Fruit fly (Drosophila melanogaster): ENCODE data around the gene CG5439.

CG5439 gene

dm6 chr2L:13146254-13146653 lies 30.7 kb upstream of the CG5439 start:
- TF ChIP-seq cic (GFP tag; optimal IDR thresholded peaks at IDR 0.05) (no peak), CG7045 (GFP tag; optimal IDR thresholded peaks at IDR 0.05) (no peak), pad (GFP tag; optimal IDR thresholded peaks at IDR 0.05) (no peak), ovo (GFP tag; optimal IDR thresholded peaks at IDR 0.05) (no peak), Clk (GFP tag; optimal IDR thresholded peaks at IDR 0.05) (no peak), CG14711 (tag; optimal IDR thresholded peaks at IDR 0.05) (no peak), Crg-1 (GFP tag; optimal IDR thresholded peaks at IDR 0.05) (no peak), tj (GFP tag; optimal IDR thresholded peaks at IDR 0.05) (no peak)

- TF ChIP-seq Clk (GFP tag; optimal IDR thresholded peaks at IDR 0.05) = no peak
- no peak for TF ChIP-seq CG7045 (GFP tag; optimal IDR thresholded peaks at IDR 0.05)
- no peak for TF ChIP-seq CG1620 (GFP tag; optimal IDR thresholded peaks at IDR 0.05)
- no peak for TF ChIP-seq bab1 (GFP tag; optimal IDR thresholded peaks at IDR 0.05)
- no peak for TF ChIP-seq CG5204 (GFP tag; optimal IDR thresholded peaks at IDR 0.05)
- TF ChIP-seq kay (GFP tag; ENCODE audit: borderline replicate concordance) = no peak
- TF ChIP-seq cic (GFP tag; optimal IDR thresholded peaks at IDR 0.05) = no peak
- no peak for TF ChIP-seq Hr96 (GFP tag; optimal IDR thresholded peaks at IDR 0.05)
- no peak for TF ChIP-seq pad (GFP tag; optimal IDR thresholded peaks at IDR 0.05)
- TF ChIP-seq Mnt (GFP tag; optimal IDR thresholded peaks at IDR 0.05) = no peak
- TF ChIP-seq CG12768 (GFP tag; optimal IDR thresholded peaks at IDR 0.05) = no peak
- TF ChIP-seq CG7101 (tag; optimal IDR thresholded peaks at IDR 0.05) = no peak
- TF ChIP-seq CG11617 (GFP tag; optimal IDR thresholded peaks at IDR 0.05) = no peak
- no peak for TF ChIP-seq CG33017 (tag; optimal IDR thresholded peaks at IDR 0.05)
These were observed 22.6 kb upstream of the CG5439 start for dm6 chr2L:13154313-13154712.

- TF ChIP-seq CG33017 (tag; optimal IDR thresholded peaks at IDR 0.05) = peak; percentile 87
- TF ChIP-seq Hr96 (GFP tag; optimal IDR thresholded peaks at IDR 0.05) = no peak
- TF ChIP-seq cnc (optimal IDR thresholded peaks at IDR 0.05) = no peak
- no peak for TF ChIP-seq ovo (GFP tag; optimal IDR thresholded peaks at IDR 0.05)
- peak; percentile 57 for TF ChIP-seq CG12768 (GFP tag; optimal IDR thresholded peaks at IDR 0.05)
- peak; percentile 20 for TF ChIP-seq tj (GFP tag; optimal IDR thresholded peaks at IDR 0.05)
- TF ChIP-seq CG14711 (tag; optimal IDR thresholded peaks at IDR 0.05) = peak; percentile 56
- peak; percentile 77 for TF ChIP-seq CG7045 (GFP tag; optimal IDR thresholded peaks at IDR 0.05)
- peak; percentile 11 for TF ChIP-seq pad (GFP tag; optimal IDR thresholded peaks at IDR 0.05)
- TF ChIP-seq Crg-1 (GFP tag; optimal IDR thresholded peaks at IDR 0.05) = no peak
- TF ChIP-seq CG7101 (tag; optimal IDR thresholded peaks at IDR 0.05) = peak; percentile 63
- TF ChIP-seq Clk (GFP tag; optimal IDR thresholded peaks at IDR 0.05) = peak; percentile 18
- no peak for TF ChIP-seq CG5204 (GFP tag; optimal IDR thresholded peaks at IDR 0.05)
- no peak for TF ChIP-seq toe (GFP tag; optimal IDR thresholded peaks at IDR 0.05)
- peak; percentile 71 for TF ChIP-seq kay (GFP tag; ENCODE audit: borderline replicate concordance)
- TF ChIP-seq CG11617 (GFP tag; optimal IDR thresholded peaks at IDR 0.05) = peak; percentile 49
- TF ChIP-seq cic (GFP tag; optimal IDR thresholded peaks at IDR 0.05) = peak; percentile 11
- no peak for TF ChIP-seq Mnt (GFP tag; optimal IDR thresholded peaks at IDR 0.05)
- no peak for TF ChIP-seq CG1620 (GFP tag; optimal IDR thresholded peaks at IDR 0.05)
These were observed 20.6 kb upstream of the CG5439 start for dm6 chr2L:13156349-13156748.

dm6 chr2L:13157903-13158302 lies 19.0 kb upstream of the CG5439 start:
- TF ChIP-seq CG7101 (tag; optimal IDR thresholded peaks at IDR 0.05) = peak; percentile 19
- TF ChIP-seq CG11617 (GFP tag; optimal IDR thresholded peaks at IDR 0.05) = peak; percentile 32
- no peak for TF ChIP-seq CG5204 (GFP tag; optimal IDR thresholded peaks at IDR 0.05)
- TF ChIP-seq toe (GFP tag; optimal IDR thresholded peaks at IDR 0.05) = peak; percentile 33
- TF ChIP-seq CG14711 (tag; optimal IDR thresholded peaks at IDR 0.05) = no peak
- peak; percentile 4 for TF ChIP-seq CG12768 (GFP tag; optimal IDR thresholded peaks at IDR 0.05)
- TF ChIP-seq cnc (optimal IDR thresholded peaks at IDR 0.05) = no peak
- peak; percentile 60 for TF ChIP-seq bab1 (GFP tag; optimal IDR thresholded peaks at IDR 0.05)

- TF ChIP-seq CG11617 (GFP tag; optimal IDR thresholded peaks at IDR 0.05) = no peak
- TF ChIP-seq bab1 (GFP tag; optimal IDR thresholded peaks at IDR 0.05) = no peak
- no peak for TF ChIP-seq Clk (GFP tag; optimal IDR thresholded peaks at IDR 0.05)
- TF ChIP-seq Crg-1 (GFP tag; optimal IDR thresholded peaks at IDR 0.05) = no peak
- TF ChIP-seq ovo (GFP tag; optimal IDR thresholded peaks at IDR 0.05) = no peak
- no peak for TF ChIP-seq CG5204 (GFP tag; optimal IDR thresholded peaks at IDR 0.05)
- no peak for TF ChIP-seq CG7101 (tag; optimal IDR thresholded peaks at IDR 0.05)
- no peak for TF ChIP-seq cic (GFP tag; optimal IDR thresholded peaks at IDR 0.05)
- no peak for TF ChIP-seq cnc (optimal IDR thresholded peaks at IDR 0.05)
- no peak for TF ChIP-seq kay (GFP tag; ENCODE audit: borderline replicate concordance)
- no peak for TF ChIP-seq tj (GFP tag; optimal IDR thresholded peaks at IDR 0.05)
These were observed 18.4 kb upstream of the CG5439 start, which contains the start of gene Pk34A for dm6 chr2L:13158510-13158909. TSS of gene Pk34A (plus strand) at chr2L:13158810.

dm6 chr2L:13160227-13160626 lies 16.7 kb upstream of the CG5439 start, which contains the start of gene kmg:
TSS of gene kmg (plus strand) at chr2L:13160527.
- TF ChIP-seq tj (GFP tag; optimal IDR thresholded peaks at IDR 0.05) (no peak), toe (GFP tag; optimal IDR thresholded peaks at IDR 0.05) (no peak), ovo (GFP tag; optimal IDR thresholded peaks at IDR 0.05) (no peak), Hr96 (GFP tag; optimal IDR thresholded peaks at IDR 0.05) (no peak), Clk (GFP tag; optimal IDR thresholded peaks at IDR 0.05) (no peak), CG14711 (tag; optimal IDR thresholded peaks at IDR 0.05) (no peak), CG12768 (GFP tag; optimal IDR thresholded peaks at IDR 0.05) (no peak), bab1 (GFP tag; optimal IDR thresholded peaks at IDR 0.05) (no peak), CG7101 (tag; optimal IDR thresholded peaks at IDR 0.05) (no peak), CG1620 (GFP tag; optimal IDR thresholded peaks at IDR 0.05) (no peak), cnc (optimal IDR thresholded peaks at IDR 0.05) (no peak), CG7045 (GFP tag; optimal IDR thresholded peaks at IDR 0.05) (no peak), CG5204 (GFP tag; optimal IDR thresholded peaks at IDR 0.05) (no peak), cic (GFP tag; optimal IDR thresholded peaks at IDR 0.05) (no peak), CG11617 (GFP tag; optimal IDR thresholded peaks at IDR 0.05) (no peak), pad (GFP tag; optimal IDR thresholded peaks at IDR 0.05) (no peak), Mnt (GFP tag; optimal IDR thresholded peaks at IDR 0.05) (no peak), CG33017 (tag; optimal IDR thresholded peaks at IDR 0.05) (no peak), Crg-1 (GFP tag; optimal IDR thresholded peaks at IDR 0.05) (no peak), kay (GFP tag; ENCODE audit: borderline replicate concordance) (no peak)

Data from whole organism, adult.